Fruit fly (Drosophila melanogaster) whole organism, embryonic: ENCODE measurements around the gene djl.

Source experiments
- CG11456 ChIP-seq: fragments of 200-800 bp; sonication (Bioruptor generic); IDR thresholded peaks from 3 replicates; pipeline ENCODE4 v1.3.6; 2022; ENCODE audit warnings: missing biosample characterization, missing genetic modification characterization
- CG12659 ChIP-seq: fragments of 200-800 bp; sonication (Bioruptor generic); optimal IDR thresholded peaks from 3 replicates; lab custom pipeline; 2017; ENCODE audit warnings: mild to moderate bottlenecking, missing biosample characterization, missing genetic modification reagents, missing genetic modification characterization
- CG15479 ChIP-seq: fragments of 200-800 bp; sonication (Bioruptor generic); optimal IDR thresholded peaks from 3 replicates; lab custom pipeline; 2019; ENCODE audit warnings: missing biosample characterization, mild to moderate bottlenecking, missing genetic modification characterization, moderate library complexity
- CG15514 ChIP-seq: fragments of 200-800 bp; sonication (Bioruptor generic); optimal IDR thresholded peaks from 3 replicates; lab custom pipeline; 2017; ENCODE audit warnings: missing biosample characterization, missing genetic modification characterization, mild to moderate bottlenecking, moderate library complexity, missing genetic modification reagents
- CG17385 ChIP-seq: fragments of 200-800 bp; sonication (Bioruptor generic); optimal IDR thresholded peaks from 3 replicates; lab custom pipeline; 2018; ENCODE audit warnings: missing biosample characterization, mild to moderate bottlenecking, missing genetic modification characterization
- CG1792 ChIP-seq: fragments of 200-800 bp; sonication (Bioruptor generic); optimal IDR thresholded peaks from 2 replicates; lab custom pipeline; 2016; ENCODE audit warnings: missing biosample characterization, missing genetic modification characterization
- CG18011 ChIP-seq: fragments of 200-800 bp; sonication (Bioruptor generic); optimal IDR thresholded peaks from 2 replicates; lab custom pipeline; 2017; ENCODE audit warnings: missing biosample characterization, missing genetic modification characterization, mild to moderate bottlenecking, moderate library complexity, missing genotype
- CG4360 ChIP-seq: fragments of 200-800 bp; sonication (Bioruptor generic); IDR thresholded peaks from 2 replicates; pipeline ENCODE4 v1.3.6; 2022; ENCODE audit warnings: missing biosample characterization, missing genetic modification characterization
- CG6254 ChIP-seq: fragments of 200-800 bp; sonication (Bioruptor generic); optimal IDR thresholded peaks from 3 replicates; lab custom pipeline; 2017; ENCODE audit warnings: mild to moderate bottlenecking, missing biosample characterization, missing genetic modification reagents, missing genetic modification characterization
- CG8478 ChIP-seq: fragments of >200 bp; optimal IDR thresholded peaks from 2 replicates; lab custom pipeline; 2018
- CG8924 ChIP-seq: fragments of 200-800 bp; optimal IDR thresholded peaks from 3 replicates; lab custom pipeline; 2019; ENCODE audit warnings: missing biosample characterization, mild to moderate bottlenecking, missing genetic modification characterization, moderate library complexity
- D ChIP-seq, 2 experiments: fragments of 200-800 bp in 1 of 2; fragments of >200 bp in 1 of 2; sonication (Bioruptor generic) in 1 of 2; optimal IDR thresholded peaks; 2 replicates in 1 of 2; 3 replicates in 1 of 2; lab custom pipeline; 2017; ENCODE audit warnings: mild to moderate bottlenecking in 1 of 2, missing biosample characterization in 1 of 2, missing genetic modification characterization in 1 of 2, missing genetic modification reagents in 1 of 2
- Dll ChIP-seq: fragments of 200-800 bp; sonication (Bioruptor generic); IDR thresholded peaks from 4 replicates; pipeline ENCODE4 v1.3.6; 2022; ENCODE audit warnings: missing biosample characterization, missing genetic modification characterization; ENCODE audit not compliant: partially characterized antibody
- Fer3 ChIP-seq: fragments of 200-800 bp; sonication (Bioruptor generic); optimal IDR thresholded peaks from 2 replicates; lab custom pipeline; 2018; ENCODE audit warnings: missing biosample characterization, mild to moderate bottlenecking, missing genetic modification characterization, moderate library complexity
- Hey ChIP-seq: fragments of 200-800 bp; sonication (Bioruptor generic); optimal IDR thresholded peaks from 3 replicates; lab custom pipeline; 2018; ENCODE audit warnings: missing biosample characterization, mild to moderate bottlenecking, missing genetic modification characterization
- Kr ChIP-seq: fragments of 200-800 bp; sonication (Bioruptor generic); optimal IDR thresholded peaks from 2 replicates; lab custom pipeline; 2017; ENCODE audit warnings: missing biosample characterization, mild to moderate bottlenecking, missing genetic modification characterization
- Trl ChIP-seq, 3 experiments: fragments of >200 bp in 2 of 3; fragments of 200-800 bp in 1 of 3; sonication (Bioruptor generic) in 1 of 3; optimal IDR thresholded peaks; 2 replicates in 1 of 3; 3 replicates in 2 of 3; lab custom pipeline; 2016 to 2017; ENCODE audit warnings: missing biosample characterization in 1 of 3, missing genetic modification characterization in 1 of 3
- az2 ChIP-seq: fragments of 200-800 bp; sonication (Bioruptor generic); optimal IDR thresholded peaks from 3 replicates; lab custom pipeline; 2016; ENCODE audit warnings: missing biosample characterization, missing genetic modification characterization
- cad ChIP-seq: fragments of >200 bp; optimal IDR thresholded peaks from 2 replicates; lab custom pipeline; 2017; ENCODE audit warnings: missing biosample characterization, missing genetic modification characterization
- chinmo ChIP-seq: fragments of 200-800 bp; sonication (Bioruptor generic); IDR thresholded peaks from 4 replicates; pipeline ENCODE4 v1.3.6; 2022; ENCODE audit warnings: missing biosample characterization, missing genetic modification characterization; ENCODE audit not compliant: partially characterized antibody
- chn ChIP-seq: fragments of 200-800 bp; sonication (Bioruptor generic); optimal IDR thresholded peaks from 2 replicates; lab custom pipeline; 2016; ENCODE audit warnings: missing biosample characterization, missing genetic modification characterization
- ci ChIP-seq: fragments of 200-800 bp; sonication (Bioruptor generic); IDR thresholded peaks from 3 replicates; pipeline ENCODE4 v1.3.6; 2022; ENCODE audit warnings: missing biosample characterization, missing genetic modification characterization
- crol ChIP-seq: fragments of 200-800 bp; sonication (Bioruptor generic); IDR thresholded peaks from 2 replicates; pipeline ENCODE4 v1.3.6; 2022; ENCODE audit warnings: missing biosample characterization, missing genetic modification characterization
- dati ChIP-seq: fragments of 200-800 bp; sonication (Bioruptor generic); IDR thresholded peaks from 2 replicates; pipeline ENCODE4 v1.3.6; 2022; ENCODE audit warnings: missing biosample characterization, missing genetic modification characterization
- her ChIP-seq: fragments of 200-800 bp; sonication (Bioruptor generic); optimal IDR thresholded peaks from 2 replicates; lab custom pipeline; 2016; ENCODE audit warnings: missing biosample characterization, missing genetic modification characterization
- kni ChIP-seq: fragments of 200-800 bp; sonication (Bioruptor generic); optimal IDR thresholded peaks from 3 replicates; lab custom pipeline; 2017; ENCODE audit warnings: mild to moderate bottlenecking, missing biosample characterization, missing genetic modification reagents, missing genetic modification characterization
- nerfin-1 ChIP-seq: fragments of 200-800 bp; sonication (Bioruptor generic); optimal IDR thresholded peaks from 3 replicates; lab custom pipeline; 2019; ENCODE audit warnings: missing biosample characterization, mild to moderate bottlenecking, missing genetic modification characterization, moderate library complexity
- odd ChIP-seq: fragments of 200-800 bp; sonication (Bioruptor generic); optimal IDR thresholded peaks from 2 replicates; lab custom pipeline; 2017; ENCODE audit warnings: missing biosample characterization, mild to moderate bottlenecking, missing genetic modification characterization
- pb ChIP-seq: fragments of 200-800 bp; sonication (Bioruptor generic); optimal IDR thresholded peaks from 3 replicates; lab custom pipeline; 2016; ENCODE audit warnings: missing biosample characterization, missing genetic modification characterization
- prd ChIP-seq, 3 experiments: fragments of >200 bp in 2 of 3; fragments of 200-800 bp in 1 of 3; sonication (Bioruptor generic) in 1 of 3; optimal IDR thresholded peaks in 2 of 3; IDR thresholded peaks in 1 of 3; 2 replicates in 2 of 3; 3 replicates in 1 of 3; pipeline versions ENCODE4 v1.3.6 to Lab custom; 2017 to 2022; ENCODE audit warnings: missing biosample characterization in 1 of 3, missing genetic modification characterization in 1 of 3
- pros ChIP-seq: fragments of 200-800 bp; sonication (Bioruptor generic); optimal IDR thresholded peaks from 3 replicates; lab custom pipeline; 2019; ENCODE audit warnings: missing biosample characterization, mild to moderate bottlenecking, missing genetic modification characterization, moderate library complexity
- sd ChIP-seq: fragments of 200-800 bp; sonication (Bioruptor generic); optimal IDR thresholded peaks from 3 replicates; lab custom pipeline; 2018; ENCODE audit warnings: missing biosample characterization, mild to moderate bottlenecking, missing genetic modification characterization, moderate library complexity
- sens ChIP-seq: fragments of 200-800 bp; sonication (Bioruptor generic); peaks from one replicate; lab custom pipeline; 2016; ENCODE audit warnings: missing biosample characterization, missing genetic modification characterization
- seq ChIP-seq: fragments of 200-800 bp; sonication (Bioruptor generic); IDR thresholded peaks from 2 replicates; pipeline ENCODE4 v1.3.6; 2022; ENCODE audit warnings: missing biosample characterization, missing genetic modification characterization
- sqz ChIP-seq: fragments of 200-800 bp; sonication (Bioruptor generic); optimal IDR thresholded peaks from 3 replicates; lab custom pipeline; 2018; ENCODE audit warnings: missing biosample characterization, mild to moderate bottlenecking, missing genetic modification characterization
- tll ChIP-seq, 2 experiments: fragments of 200-800 bp in 1 of 2; fragments of >200 bp in 1 of 2; sonication (Bioruptor generic) in 1 of 2; optimal IDR thresholded peaks; 2 replicates each; lab custom pipeline; 2017 to 2019; ENCODE audit warnings: missing biosample characterization in 2 of 2, missing genetic modification characterization in 2 of 2, mild to moderate bottlenecking in 1 of 2, moderate library complexity in 1 of 2
- wek ChIP-seq: fragments of 200-800 bp; sonication (Bioruptor generic); optimal IDR thresholded peaks from 3 replicates; lab custom pipeline; 2018; ENCODE audit warnings: missing biosample characterization, mild to moderate bottlenecking, missing genetic modification characterization, moderate library complexity
- yki ChIP-seq: fragments of >200 bp; optimal IDR thresholded peaks from 3 replicates; lab custom pipeline; 2018
- z ChIP-seq: fragments of 200-800 bp; sonication (Bioruptor generic); IDR thresholded peaks from 3 replicates; pipeline ENCODE4 v1.3.6; 2022; ENCODE audit warnings: missing biosample characterization, missing genetic modification characterization
- zen ChIP-seq: fragments of 200-800 bp; sonication (Bioruptor generic); optimal IDR thresholded peaks from 3 replicates; lab custom pipeline; 2018; ENCODE audit warnings: missing biosample characterization, mild to moderate bottlenecking, missing genetic modification characterization, moderate library complexity
- zf30C ChIP-seq: fragments of 200-800 bp; sonication (Bioruptor generic); optimal IDR thresholded peaks from 3 replicates; lab custom pipeline; 2018; ENCODE audit warnings: missing biosample characterization, mild to moderate bottlenecking, missing genetic modification characterization

Gene djl

dm6 chr3R:7109760-7110303 lies 49.3 kb downstream of the djl start (continued):
- peak; percentile 62 for TF ChIP-seq chn (GFP tag; lab: Kevin White, UChicago)
- 0 out of 2 replicates have a peak, but pooled peaks have one; percentile 12 for TF ChIP-seq seq (GFP tag; lab: Robert Waterston, UW)
- TF ChIP-seq z, result peak; percentile 61; the same call in 1 of the 3 replicates
- TF ChIP-seq yki (lab: Kevin White, UChicago), result peak; percentile 71
- peak; percentile 43 for TF ChIP-seq zen (tag; lab: Kevin White, UChicago)
- peak; percentile 31 for TF ChIP-seq Kr (GFP tag; lab: Kevin White, UChicago)
- TF ChIP-seq Dll, result 0 out of 4 replicates have a peak, but pooled peaks have one; percentile 20
- peak; percentile 14 for TF ChIP-seq CG8924 (tag; lab: Kevin White, UChicago)
- no peak for TF ChIP-seq CG12659
- TF ChIP-seq cad (GFP tag; lab: Kevin White, UChicago), result peak; percentile 68
- TF ChIP-seq Trl (optimal IDR thresholded peaks at IDR 0.05; lab: Kevin White, UChicago), result peak; percentile 81 to 96
- TF ChIP-seq Trl (GFP tag; optimal IDR thresholded peaks at IDR 0.05; lab: Kevin White, UChicago), result no peak
- TF ChIP-seq CG4360, result peak; percentile 96
- TF ChIP-seq sd (tag; lab: Kevin White, UChicago), result no peak
- TF ChIP-seq prd (optimal IDR thresholded peaks at IDR 0.05; lab: Kevin White, UChicago), result no peak
- TF ChIP-seq prd (GFP tag; IDR thresholded peaks at IDR 0.05; lab: Robert Waterston, UW), result no peak
- TF ChIP-seq D (optimal IDR thresholded peaks at IDR 0.05; lab: Kevin White, UChicago), result peak; percentile 72
- no peak for TF ChIP-seq D (GFP tag; optimal IDR thresholded peaks at IDR 0.05; lab: Kevin White, UChicago)
- TF ChIP-seq kni (GFP tag; lab: Kevin White, UChicago), result peak; percentile 71
- TF ChIP-seq crol, result peak; percentile 12; the same call in 1 of the 2 replicates
- TF ChIP-seq ci (GFP tag; lab: Robert Waterston, UW), result peak; percentile 51; the same call in 2 of the 3 replicates
- peak; percentile 78; the same call in 1 of the 4 replicates for TF ChIP-seq chinmo (GFP tag; lab: Robert Waterston, UW)
- TF ChIP-seq sqz (GFP tag; lab: Kevin White, UChicago), result peak; percentile 25
- TF ChIP-seq CG11456 (GFP tag; lab: Robert Waterston, UW), result no peak
- peak; percentile 95 for TF ChIP-seq CG15479 (GFP tag; lab: Kevin White, UChicago)
- TF ChIP-seq dati (GFP tag; lab: Robert Waterston, UW), result no peak; the same call in 1 of the 2 replicates
- TF ChIP-seq CG17385 (GFP tag; lab: Kevin White, UChicago), result peak; percentile 70

DNA sequence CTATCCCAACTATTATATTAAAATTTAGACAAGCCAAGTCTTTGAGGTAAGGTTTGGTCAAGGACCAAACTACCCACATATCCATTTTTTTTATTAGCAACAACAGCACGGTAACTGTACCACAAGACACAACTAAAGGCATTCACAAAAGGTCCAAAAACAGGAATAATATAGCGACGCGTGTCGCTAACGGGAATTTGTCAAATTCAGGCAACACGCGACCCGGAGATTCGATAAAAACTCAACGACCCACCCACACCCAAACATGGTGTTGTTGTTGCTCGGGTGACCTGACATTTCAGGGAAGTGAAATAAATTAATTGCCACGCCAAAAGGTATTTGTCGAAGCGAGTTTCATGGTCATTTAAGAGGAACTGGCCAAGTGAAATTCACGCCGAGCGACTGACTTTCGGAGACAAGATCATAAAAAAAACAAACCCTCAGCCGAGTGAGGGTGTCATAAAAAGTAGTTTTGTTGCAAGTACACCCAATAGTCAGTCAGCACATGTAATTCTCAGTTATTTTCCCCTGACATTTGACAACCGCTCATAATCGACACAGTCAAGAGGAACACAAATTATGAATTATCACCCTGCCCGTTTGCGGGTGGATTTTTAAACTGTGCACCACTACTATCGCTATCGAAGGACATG lies 50.8 kb downstream of the djl start:
- peak; percentile 63 for TF ChIP-seq nerfin-1 (tag; lab: Kevin White, UChicago)
- TF ChIP-seq CG15514 (GFP tag; lab: Kevin White, UChicago), result no peak
- TF ChIP-seq CG18011 (GFP tag; lab: Kevin White, UChicago), result no peak
- TF ChIP-seq pros (GFP tag; lab: Kevin White, UChicago), result peak; percentile 44
- TF ChIP-seq odd (GFP tag; lab: Kevin White, UChicago), result no peak
- TF ChIP-seq zf30C (GFP tag; lab: Kevin White, UChicago), result no peak
- TF ChIP-seq Hey, result peak; percentile 72
- no peak for TF ChIP-seq CG1792 (GFP tag; lab: Kevin White, UChicago)
- TF ChIP-seq her, result no peak
- TF ChIP-seq CG8478 (lab: Kevin White, UChicago), result no peak
- TF ChIP-seq tll (GFP tag; optimal IDR thresholded peaks at IDR 0.05; lab: Kevin White, UChicago), result peak in 1 of 2 experiments; percentile 98
- no peak for TF ChIP-seq Fer3 (tag; lab: Kevin White, UChicago)
- TF ChIP-seq cad (GFP tag; lab: Kevin White, UChicago), result peak; percentile 96
- TF ChIP-seq az2 (GFP tag; lab: Kevin White, UChicago), result no peak
- TF ChIP-seq wek, result no peak
- TF ChIP-seq D (optimal IDR thresholded peaks at IDR 0.05; lab: Kevin White, UChicago), result peak; percentile 41
- TF ChIP-seq D (GFP tag; optimal IDR thresholded peaks at IDR 0.05; lab: Kevin White, UChicago), result no peak
- peak; percentile 5 for TF ChIP-seq kni (GFP tag; lab: Kevin White, UChicago)
- peak; percentile 27 for TF ChIP-seq CG6254
- peak; percentile 30 for TF ChIP-seq sens (GFP tag; lab: Kevin White, UChicago)
- peak; percentile 63 for TF ChIP-seq CG4360
- TF ChIP-seq pb (GFP tag; lab: Kevin White, UChicago), result no peak
